Fruit fly (Drosophila melanogaster): ENCODE results near the gene CG14286.

DNA sequence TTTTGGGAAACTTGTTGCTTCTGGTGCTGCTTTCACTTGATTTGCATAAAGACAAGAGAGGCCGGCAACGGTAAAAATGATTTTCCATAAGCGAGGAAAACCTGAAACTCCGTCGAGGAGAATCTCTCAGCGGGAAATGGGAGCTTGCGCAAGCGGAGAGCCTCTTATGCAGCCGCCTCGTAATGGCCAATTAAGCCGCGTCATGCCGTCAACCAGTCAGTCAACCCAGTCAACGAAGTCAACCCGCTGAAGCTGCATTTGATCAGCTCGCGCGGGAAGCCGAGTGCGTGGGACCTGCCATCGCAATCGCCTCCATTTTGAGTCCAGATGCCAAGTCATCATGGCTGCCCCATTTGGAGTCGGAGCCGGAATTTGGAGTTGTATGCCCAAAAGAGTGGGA is 30.7 kb upstream of the CG14286 start:
- TF ChIP-seq CG5204 (GFP tag; optimal IDR thresholded peaks at IDR 0.05) (no peak), cic (GFP tag; optimal IDR thresholded peaks at IDR 0.05) (no peak), CG7101 (tag; optimal IDR thresholded peaks at IDR 0.05) (no peak), Hr96 (GFP tag; optimal IDR thresholded peaks at IDR 0.05) (no peak), Clk (GFP tag; optimal IDR thresholded peaks at IDR 0.05) (no peak), CG1620 (GFP tag; optimal IDR thresholded peaks at IDR 0.05) (no peak), CG7045 (GFP tag; optimal IDR thresholded peaks at IDR 0.05) (no peak), kay (GFP tag; ENCODE audit: borderline replicate concordance) (no peak), ovo (GFP tag; optimal IDR thresholded peaks at IDR 0.05) (no peak), Mnt (GFP tag; optimal IDR thresholded peaks at IDR 0.05) (no peak), CG33017 (tag; optimal IDR thresholded peaks at IDR 0.05) (no peak), CG12768 (GFP tag; optimal IDR thresholded peaks at IDR 0.05) (no peak)
